Worm (Caenorhabditis elegans) whole organism, L3 larva: ENCODE results near the gene lin-49.

Source experiments
- ZK546.5 ChIP-seq: sonication (generic microtip); optimal IDR thresholded peaks from 2 replicates; lab custom pipeline; 2017; ENCODE audit warnings: missing biosample characterization, missing genetic modification characterization
- aly-2 ChIP-seq: fragments of 150-350 bp; optimal IDR thresholded peaks from 2 replicates; lab custom pipeline; 2014; ENCODE audit warnings: missing biosample characterization, missing genetic modification characterization
- ceh-28 ChIP-seq: fragments of 150-350 bp; optimal IDR thresholded peaks from 2 replicates; lab custom pipeline; 2014; ENCODE audit warnings: missing biosample characterization, missing genetic modification reagents, missing genetic modification characterization
- ceh-82 ChIP-seq: fragments of 150-350 bp; optimal IDR thresholded peaks from 2 replicates; lab custom pipeline; 2014; ENCODE audit warnings: missing biosample characterization, missing genetic modification characterization
- ceh-9 ChIP-seq: sonication (generic microtip); optimal IDR thresholded peaks from 2 replicates; lab custom pipeline; 2018; ENCODE audit warnings: missing biosample characterization, missing genetic modification characterization
- daf-12 ChIP-seq: fragments of 150-350 bp; optimal IDR thresholded peaks from 2 replicates; lab custom pipeline; 2014; ENCODE audit warnings: missing biosample characterization, missing genetic modification reagents, missing genetic modification characterization
- egl-27 ChIP-seq: sonication (generic microtip); optimal IDR thresholded peaks from 4 replicates; lab custom pipeline; 2017; ENCODE audit warnings: missing biosample characterization, missing genetic modification reagents, missing genetic modification characterization
- elt-1 ChIP-seq: fragments of 150-350 bp; optimal IDR thresholded peaks from 2 replicates; lab custom pipeline; 2014; ENCODE audit warnings: missing biosample characterization, missing genetic modification characterization
- elt-2 ChIP-seq: sonication (generic microtip); optimal IDR thresholded peaks from 2 replicates; lab custom pipeline; 2016; ENCODE audit warnings: missing genetic modification reagents, mild to moderate bottlenecking, missing genetic modification characterization, missing compliant biosample characterization
- elt-3 ChIP-seq, 3 experiments: fragments of 150-350 bp in 1 of 3; sonication (generic microtip) in 2 of 3; optimal IDR thresholded peaks; 2 replicates in 2 of 3; 4 replicates in 1 of 3; lab custom pipeline; 2014 to 2017; ENCODE audit warnings: missing biosample characterization in 3 of 3, missing genetic modification characterization in 3 of 3
- eor-1 ChIP-seq, 2 experiments: fragments of 150-350 bp; optimal IDR thresholded peaks; 2 replicates each; lab custom pipeline; 2014 to 2018; ENCODE audit warnings: missing biosample characterization in 2 of 2, missing genetic modification characterization in 2 of 2
- fkh-10 ChIP-seq: sonication (generic microtip); optimal IDR thresholded peaks from 2 replicates; lab custom pipeline; 2017; ENCODE audit warnings: missing biosample characterization, missing genetic modification reagents, missing genetic modification characterization
- fkh-2 ChIP-seq: fragments of 150-350 bp; optimal IDR thresholded peaks from 2 replicates; lab custom pipeline; 2014; ENCODE audit warnings: missing biosample characterization, missing genetic modification reagents, missing genetic modification characterization
- fos-1 ChIP-seq: fragments of 150-350 bp; optimal IDR thresholded peaks from 2 replicates; lab custom pipeline; 2014; ENCODE audit warnings: missing biosample characterization, missing genetic modification characterization
- jun-1 ChIP-seq: fragments of 150-350 bp; optimal IDR thresholded peaks from 2 replicates; lab custom pipeline; 2014; ENCODE audit warnings: missing biosample characterization, missing genetic modification reagents, missing genetic modification characterization
- lsy-12 ChIP-seq: sonication (generic microtip); optimal IDR thresholded peaks from 2 replicates; lab custom pipeline; 2016; ENCODE audit warnings: mild to moderate bottlenecking, missing genetic modification characterization, missing compliant biosample characterization
- nfya-1 ChIP-seq: sonication (generic microtip); optimal IDR thresholded peaks from 2 replicates; lab custom pipeline; 2017; ENCODE audit warnings: missing genetic modification characterization, mild to moderate bottlenecking, missing compliant biosample characterization, antibody characterized with exemption, moderate library complexity; ENCODE audit not compliant: insufficient read depth
- nhr-11 ChIP-seq: fragments of 150-350 bp; optimal IDR thresholded peaks from 2 replicates; lab custom pipeline; 2014; ENCODE audit warnings: missing biosample characterization, missing genetic modification characterization
- nhr-12 ChIP-seq: fragments of 150-350 bp; optimal IDR thresholded peaks from 2 replicates; lab custom pipeline; 2014; ENCODE audit warnings: missing biosample characterization, missing genetic modification characterization
- nhr-23 ChIP-seq: fragments of 150-350 bp; optimal IDR thresholded peaks from 2 replicates; lab custom pipeline; 2014; ENCODE audit warnings: missing biosample characterization, missing genetic modification reagents, missing genetic modification characterization
- nhr-43 ChIP-seq: sonication (generic microtip); optimal IDR thresholded peaks from 2 replicates; lab custom pipeline; 2016; ENCODE audit warnings: mild to moderate bottlenecking, missing genetic modification characterization, missing compliant biosample characterization; ENCODE audit not compliant: poor library complexity, severe bottlenecking
- nhr-67 ChIP-seq: fragments of 150-350 bp; optimal IDR thresholded peaks from 2 replicates; lab custom pipeline; 2014; ENCODE audit warnings: missing biosample characterization, missing genetic modification characterization
- nhr-76 ChIP-seq: fragments of 150-350 bp; sonication (generic microtip); optimal IDR thresholded peaks from 5 replicates; lab custom pipeline; 2014; ENCODE audit warnings: missing biosample characterization, missing genetic modification characterization
- nhr-77 ChIP-seq: fragments of 150-350 bp; optimal IDR thresholded peaks from 2 replicates; lab custom pipeline; 2014; ENCODE audit warnings: missing biosample characterization, missing genetic modification characterization
- pha-4 ChIP-seq: fragments of 150-350 bp; optimal IDR thresholded peaks from 2 replicates; lab custom pipeline; 2014; ENCODE audit warnings: missing biosample characterization, missing genetic modification reagents, missing genetic modification characterization
- pqm-1 ChIP-seq: fragments of 150-350 bp; optimal IDR thresholded peaks from 2 replicates; lab custom pipeline; 2017; ENCODE audit warnings: missing biosample characterization, missing genetic modification characterization, inconsistent platforms
- sea-2 ChIP-seq: fragments of 150-350 bp; sonication (generic microtip); optimal IDR thresholded peaks from 4 replicates; lab custom pipeline; 2014; ENCODE audit warnings: missing biosample characterization, missing genetic modification reagents, missing genetic modification characterization
- skn-1 ChIP-seq: fragments of 150-350 bp; optimal IDR thresholded peaks from 2 replicates; lab custom pipeline; 2014; ENCODE audit warnings: missing biosample characterization, missing genetic modification characterization
- snpc-4 ChIP-seq: fragments of 150-350 bp; optimal IDR thresholded peaks from 2 replicates; lab custom pipeline; 2014; ENCODE audit warnings: missing biosample characterization, missing genetic modification characterization
- unc-62 ChIP-seq: fragments of 150-350 bp; sonication (generic microtip); optimal IDR thresholded peaks from 4 replicates; lab custom pipeline; 2014; ENCODE audit warnings: missing biosample characterization, missing genetic modification reagents, missing genetic modification characterization
- zag-1 ChIP-seq: fragments of 150-350 bp; optimal IDR thresholded peaks from 2 replicates; lab custom pipeline; 2014; ENCODE audit warnings: missing biosample characterization, missing genetic modification characterization
- ztf-11 ChIP-seq: fragments of 150-350 bp; optimal IDR thresholded peaks from 2 replicates; lab custom pipeline; 2014; ENCODE audit warnings: missing biosample characterization, missing genetic modification characterization

Gene lin-49

ce11 chrIV:8602877-8603276, 17.6 kb upstream of the lin-49 start, which contains the start of gene Y59H11AR.10:
Gene Y59H11AR.10 (plus strand): TSS chrIV:8603177.
- TF ChIP-seq fkh-10 (GFP tag; lab: Kevin White, UChicago) (no peak), elt-2 (tag; lab: Kevin White, UChicago) (no peak), ZK546.5 (tag; lab: Kevin White, UChicago) (no peak), lsy-12 (tag; lab: Kevin White, UChicago) (no peak), aly-2 (tag; lab: Kevin White, UChicago) (no peak), nhr-67 (tag; lab: Kevin White, UChicago) (no peak), nhr-11 (no peak), sea-2 (GFP tag; lab: Kevin White, UChicago) (no peak), nhr-76 (tag; lab: Kevin White, UChicago) (no peak), unc-62 (GFP tag; lab: Kevin White, UChicago) (no peak)

DNA sequence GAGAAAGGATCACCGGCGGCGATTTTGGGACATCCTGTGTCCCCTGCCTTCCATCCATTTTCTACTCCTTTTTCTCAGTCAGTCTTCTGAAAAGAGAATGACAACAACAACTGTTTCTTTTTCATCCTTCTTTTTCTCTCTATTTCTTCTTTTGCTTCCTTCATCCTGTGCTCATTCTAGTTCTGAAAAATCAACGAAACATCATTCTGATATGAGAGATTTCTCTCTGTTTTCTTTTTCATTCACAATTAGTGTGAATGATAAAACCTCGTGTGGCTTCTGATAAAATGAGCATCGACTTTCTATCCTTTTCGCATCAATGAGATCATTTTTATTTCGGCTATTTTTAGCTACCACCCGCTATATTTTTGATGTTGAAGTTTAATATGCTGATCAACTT, 15.3 kb upstream of the lin-49 start:
- TF ChIP-seq sea-2 (GFP tag; lab: Kevin White, UChicago) (no peak), nhr-11 (peak; percentile 53), fos-1 (tag; lab: Kevin White, UChicago) (no peak), nhr-23 (tag; lab: Kevin White, UChicago) (no peak)

DNA sequence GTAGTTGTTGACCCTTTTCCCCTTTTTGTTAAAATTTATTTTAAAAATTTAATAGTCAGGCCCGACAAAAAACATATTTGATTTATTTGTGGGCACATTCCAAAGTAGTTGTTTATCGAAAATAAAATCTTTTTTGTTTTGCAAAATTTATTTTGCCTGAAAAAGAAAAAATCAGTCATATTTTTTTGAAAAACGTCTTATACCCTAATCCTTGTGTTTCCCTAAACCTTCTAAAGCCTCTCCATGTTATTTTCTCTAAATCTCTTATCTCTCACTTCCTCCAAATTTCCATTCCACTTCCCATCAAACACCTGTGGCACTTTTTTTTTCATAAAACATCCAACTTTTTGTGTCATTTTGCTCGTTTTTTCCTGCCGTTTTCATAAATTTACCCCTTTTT, 12.3 kb upstream of the lin-49 start:
- TF ChIP-seq ceh-9 (no peak), elt-1 (tag; lab: Kevin White, UChicago) (peak; percentile 63)

ce11 chrIV:8608934-8609333, 11.5 kb upstream of the lin-49 start, which contains the start of gene F42A9.6:
Gene F42A9.6 (plus strand): TSS chrIV:8609234.
- TF ChIP-seq unc-62 (GFP tag; lab: Kevin White, UChicago) (no peak), egl-27 (no peak), aly-2 (tag; lab: Kevin White, UChicago) (no peak), nhr-67 (tag; lab: Kevin White, UChicago) (no peak), fkh-2 (tag; lab: Kevin White, UChicago) (no peak), elt-3 (tag; optimal IDR thresholded peaks at IDR 0.05; lab: Kevin White, UChicago) (no peak), nhr-76 (tag; lab: Kevin White, UChicago) (no peak), snpc-4 (tag; lab: Kevin White, UChicago) (no peak), zag-1 (tag; lab: Kevin White, UChicago) (no peak), nhr-23 (tag; lab: Kevin White, UChicago) (no peak), fos-1 (tag; lab: Kevin White, UChicago) (no peak), daf-12 (tag; lab: Kevin White, UChicago) (no peak)

DNA sequence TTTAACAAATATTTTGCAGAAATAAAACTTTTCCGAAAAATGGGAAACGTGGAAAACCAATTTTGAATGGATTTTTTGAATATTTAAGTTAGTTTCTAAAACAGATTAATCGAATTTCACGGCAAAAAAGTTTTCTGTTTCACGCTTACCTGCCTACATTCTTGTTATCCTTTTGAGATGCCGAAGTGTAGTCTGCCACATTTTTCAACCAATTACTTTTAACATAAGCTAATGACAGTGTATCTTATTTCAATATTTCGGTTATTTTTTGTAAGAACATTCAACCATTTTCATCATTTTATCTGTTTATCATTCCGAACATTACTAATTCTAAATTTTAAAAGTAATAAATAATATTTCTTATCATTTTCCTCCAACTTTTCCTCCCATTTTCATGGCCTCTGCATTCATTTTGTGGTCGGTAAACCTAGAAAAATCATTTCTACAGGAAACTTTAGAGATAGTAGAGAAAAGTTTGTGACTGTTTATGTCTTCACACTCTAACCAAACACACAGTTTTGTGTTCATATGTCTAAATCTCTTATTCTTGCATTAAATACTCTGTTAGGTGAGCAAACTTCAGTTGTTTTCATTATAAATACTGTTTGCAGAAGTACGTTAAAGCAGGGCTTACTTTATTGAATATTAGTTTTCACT, 8.5 kb upstream of the lin-49 start, which contains the start of the genes F42A9.17 and cyp-33E2:
TSS of gene F42A9.17 (minus strand) at position 51 of the 657 bp plus-strand sequence.
TSS of gene cyp-33E2 (plus strand) at position 449 of the 657 bp plus-strand sequence.
- TF ChIP-seq nfya-1 (tag; lab: Kevin White, UChicago), result no peak
- no peak for TF ChIP-seq ceh-28 (tag; lab: Kevin White, UChicago)
- no peak for TF ChIP-seq skn-1 (tag; lab: Kevin White, UChicago)
- peak; percentile 83 for TF ChIP-seq pqm-1
- no peak for TF ChIP-seq elt-1 (tag; lab: Kevin White, UChicago)
- TF ChIP-seq pha-4, result peak; percentile 91
- no peak for TF ChIP-seq nhr-77
- peak; percentile 67 for TF ChIP-seq elt-2 (tag; lab: Kevin White, UChicago)
- TF ChIP-seq ceh-82 (tag; lab: Kevin White, UChicago), result no peak
- TF ChIP-seq lsy-12 (tag; lab: Kevin White, UChicago), result no peak
- no peak for TF ChIP-seq nhr-12 (tag; lab: Kevin White, UChicago)
- TF ChIP-seq ztf-11 (tag; lab: Kevin White, UChicago), result no peak
- TF ChIP-seq snpc-4 (tag; lab: Kevin White, UChicago), result no peak
- no peak for TF ChIP-seq elt-3 (tag; optimal IDR thresholded peaks at IDR 0.05; lab: Kevin White, UChicago)
- no peak for TF ChIP-seq nhr-23 (tag; lab: Kevin White, UChicago)
- no peak for TF ChIP-seq eor-1 (tag; optimal IDR thresholded peaks at IDR 0.05; lab: Kevin White, UChicago)
- no peak for TF ChIP-seq jun-1
- no peak for TF ChIP-seq nhr-43 (tag; lab: Kevin White, UChicago)
